Fruit fly (Drosophila melanogaster) whole organism, embryonic: ENCODE measurements around the gene CG13297.
A peak's percentile ranks its signal among the peaks of the same experiment; 100 is the strongest.

Experiments used
- B-H1 ChIP-seq: fragments of 200-800 bp; sonication (Bioruptor generic); IDR thresholded peaks from 3 replicates; pipeline ENCODE4 v1.3.6; 2022; ENCODE audit warnings: missing biosample characterization, missing genetic modification characterization
- BEAF-32 ChIP-seq: fragments of 200-800 bp; sonication (Bioruptor generic); optimal IDR thresholded peaks from 3 replicates; lab custom pipeline; 2017; ENCODE audit warnings: missing biosample characterization, missing genetic modification characterization, mild to moderate bottlenecking, moderate library complexity, missing genetic modification reagents
- CG11723 ChIP-seq: fragments of 200-800 bp; sonication (Bioruptor generic); optimal IDR thresholded peaks from 2 replicates; lab custom pipeline; 2017; ENCODE audit warnings: missing biosample characterization, mild to moderate bottlenecking, missing genetic modification characterization
- CG12219 ChIP-seq: fragments of 200-800 bp; sonication (Bioruptor generic); optimal IDR thresholded peaks from 3 replicates; lab custom pipeline; 2018; ENCODE audit warnings: missing biosample characterization, mild to moderate bottlenecking, missing genetic modification characterization
- CG12744 ChIP-seq: fragments of 200-800 bp; sonication (Bioruptor generic); optimal IDR thresholded peaks from 2 replicates; lab custom pipeline; 2016; ENCODE audit warnings: missing biosample characterization, missing genetic modification characterization
- CG13287 ChIP-seq: fragments of 200-800 bp; sonication (Bioruptor generic); IDR thresholded peaks from 2 replicates; pipeline ENCODE4 v1.3.6; 2022; ENCODE audit warnings: missing biosample characterization, missing genetic modification characterization; ENCODE audit not compliant: partially characterized antibody
- CG13424 ChIP-seq: fragments of 200-800 bp; sonication (Bioruptor generic); optimal IDR thresholded peaks from 2 replicates; lab custom pipeline; 2019; ENCODE audit warnings: missing biosample characterization, mild to moderate bottlenecking, missing genetic modification characterization, moderate library complexity
- CG13894 ChIP-seq: fragments of 200-800 bp; sonication (Bioruptor generic); optimal IDR thresholded peaks from 3 replicates; lab custom pipeline; 2018; ENCODE audit warnings: missing biosample characterization, mild to moderate bottlenecking, missing genetic modification characterization, moderate library complexity
- CG17328 ChIP-seq: fragments of 200-800 bp; sonication (Bioruptor generic); IDR thresholded peaks from 2 replicates; pipeline ENCODE4 v1.3.6; 2022; ENCODE audit warnings: missing biosample characterization, missing genetic modification characterization
- CG17359 ChIP-seq: fragments of 200-800 bp; sonication (Bioruptor generic); optimal IDR thresholded peaks from 3 replicates; lab custom pipeline; 2018; ENCODE audit warnings: missing biosample characterization, mild to moderate bottlenecking, missing genetic modification characterization, moderate library complexity
- CG2129 ChIP-seq: fragments of 200-800 bp; sonication (Bioruptor generic); IDR thresholded peaks from 2 replicates; pipeline ENCODE4 v1.3.6; 2022; ENCODE audit warnings: missing biosample characterization, missing genetic modification characterization; ENCODE audit not compliant: partially characterized antibody
- CG30431 ChIP-seq: fragments of 200-800 bp; sonication (Bioruptor generic); optimal IDR thresholded peaks from 2 replicates; lab custom pipeline; 2017; ENCODE audit warnings: missing biosample characterization, missing genetic modification characterization
- CG3065 ChIP-seq: fragments of 200-800 bp; sonication (Bioruptor generic); optimal IDR thresholded peaks from 2 replicates; lab custom pipeline; 2016; ENCODE audit warnings: missing biosample characterization, missing genetic modification characterization
- CG3163 ChIP-seq: fragments of 200-800 bp; sonication (Bioruptor generic); optimal IDR thresholded peaks from 3 replicates; lab custom pipeline; 2016; ENCODE audit warnings: missing biosample characterization, missing genetic modification characterization
- CG33557 ChIP-seq: fragments of 200-800 bp; sonication (Bioruptor generic); optimal IDR thresholded peaks from 2 replicates; lab custom pipeline; 2019; ENCODE audit warnings: missing biosample characterization, mild to moderate bottlenecking, missing genetic modification characterization, moderate library complexity
- CG4424 ChIP-seq: fragments of 200-800 bp; sonication (Bioruptor generic); optimal IDR thresholded peaks from 3 replicates; lab custom pipeline; 2016; ENCODE audit warnings: missing biosample characterization, missing genetic modification characterization
- CG4707 ChIP-seq: fragments of 200-800 bp; sonication (Bioruptor generic); optimal IDR thresholded peaks from 2 replicates; lab custom pipeline; 2018; ENCODE audit warnings: missing biosample characterization, mild to moderate bottlenecking, missing genetic modification characterization, moderate library complexity
- CG6175 ChIP-seq: fragments of 200-800 bp; sonication (Bioruptor generic); IDR thresholded peaks from 3 replicates; pipeline ENCODE4 v1.3.6; 2022; ENCODE audit warnings: missing biosample characterization, missing genetic modification characterization
- CG6254 ChIP-seq: fragments of 200-800 bp; sonication (Bioruptor generic); optimal IDR thresholded peaks from 3 replicates; lab custom pipeline; 2017; ENCODE audit warnings: mild to moderate bottlenecking, missing biosample characterization, missing genetic modification reagents, missing genetic modification characterization
- CG6683 ChIP-seq: fragments of 200-800 bp; sonication (Bioruptor generic); optimal IDR thresholded peaks from 2 replicates; lab custom pipeline; 2017; ENCODE audit warnings: missing biosample characterization, mild to moderate bottlenecking, missing genetic modification characterization, missing genetic modification reagents
- CG6854 ChIP-seq: fragments of 200-800 bp; sonication (Bioruptor generic); optimal IDR thresholded peaks from 3 replicates; lab custom pipeline; 2017; ENCODE audit warnings: missing biosample characterization, mild to moderate bottlenecking, missing genetic modification characterization
- CG8388 ChIP-seq: fragments of 200-800 bp; sonication (Bioruptor generic); optimal IDR thresholded peaks from 2 replicates; lab custom pipeline; 2019; ENCODE audit warnings: missing biosample characterization, mild to moderate bottlenecking, missing genetic modification characterization, moderate library complexity
- CG8765 ChIP-seq: fragments of 200-800 bp; sonication (Bioruptor generic); IDR thresholded peaks from 2 replicates; pipeline ENCODE4 v1.3.6; 2022; ENCODE audit warnings: missing biosample characterization, missing genetic modification characterization
- CrebB ChIP-seq: fragments of 200-800 bp; sonication (Bioruptor generic); optimal IDR thresholded peaks from 3 replicates; lab custom pipeline; 2018; ENCODE audit warnings: missing biosample characterization, mild to moderate bottlenecking, missing genetic modification characterization
- Deaf1 ChIP-seq: fragments of 200-800 bp; optimal IDR thresholded peaks from 3 replicates; lab custom pipeline; 2019; ENCODE audit warnings: missing biosample characterization, mild to moderate bottlenecking, missing genetic modification characterization, moderate library complexity
- Dip2 ChIP-seq: fragments of 200-800 bp; sonication (Bioruptor generic); IDR thresholded peaks from 2 replicates; pipeline ENCODE4 v1.3.6; 2022; ENCODE audit warnings: missing biosample characterization, missing genetic modification characterization
- Dip3 ChIP-seq: fragments of 200-800 bp; sonication (Bioruptor generic); optimal IDR thresholded peaks from 3 replicates; lab custom pipeline; 2016; ENCODE audit warnings: missing biosample characterization, missing genetic modification characterization
- GATAe ChIP-seq: fragments of 200-800 bp; sonication (Bioruptor generic); conservative IDR thresholded peaks from 2 replicates; pipeline ENCODE4 v1.3.6; 2022; ENCODE audit warnings: missing biosample characterization, missing genetic modification characterization
- Hmr ChIP-seq: fragments of 200-800 bp; sonication (Bioruptor generic); optimal IDR thresholded peaks from 3 replicates; lab custom pipeline; 2017; ENCODE audit warnings: mild to moderate bottlenecking, missing biosample characterization, missing genetic modification reagents, missing genetic modification characterization
- Hr78 ChIP-seq, 2 experiments: fragments of 200-800 bp in 1 of 2; fragments of >200 bp in 1 of 2; sonication (Bioruptor generic) in 1 of 2; optimal IDR thresholded peaks; 2 replicates each; lab custom pipeline; 2017 to 2019; ENCODE audit warnings: missing biosample characterization in 2 of 2, missing genetic modification characterization in 2 of 2, mild to moderate bottlenecking in 1 of 2, moderate library complexity in 1 of 2
- Hsf ChIP-seq: fragments of 200-800 bp; sonication (Bioruptor generic); optimal IDR thresholded peaks from 3 replicates; lab custom pipeline; 2016; ENCODE audit warnings: missing biosample characterization, missing genetic modification characterization
- Med ChIP-seq: fragments of 200-800 bp; sonication (Bioruptor generic); peaks from one replicate; lab custom pipeline; 2016; ENCODE audit warnings: missing biosample characterization, missing genetic modification characterization, mild to moderate bottlenecking, inconsistent platforms, moderate library complexity
- Mes4 ChIP-seq: fragments of 200-800 bp; sonication (Bioruptor generic); optimal IDR thresholded peaks from 2 replicates; lab custom pipeline; 2016; ENCODE audit warnings: missing biosample characterization, missing genetic modification characterization
- NK7.1 ChIP-seq: fragments of 200-800 bp; sonication (Bioruptor generic); optimal IDR thresholded peaks from 3 replicates; lab custom pipeline; 2016; ENCODE audit warnings: missing biosample characterization, missing genetic modification characterization
- Sry-β ChIP-seq: fragments of 200-800 bp; sonication (Bioruptor generic); optimal IDR thresholded peaks from 2 replicates; lab custom pipeline; 2018; ENCODE audit warnings: missing biosample characterization, mild to moderate bottlenecking, missing genetic modification characterization, moderate library complexity
- Trl ChIP-seq, 3 experiments: fragments of >200 bp in 2 of 3; fragments of 200-800 bp in 1 of 3; sonication (Bioruptor generic) in 1 of 3; optimal IDR thresholded peaks; 2 replicates in 1 of 3; 3 replicates in 2 of 3; lab custom pipeline; 2016 to 2017; ENCODE audit warnings: missing biosample characterization in 1 of 3, missing genetic modification characterization in 1 of 3
- YL-1 ChIP-seq: fragments of 200-800 bp; sonication (Bioruptor generic); optimal IDR thresholded peaks from 3 replicates; lab custom pipeline; 2017; ENCODE audit warnings: missing biosample characterization, mild to moderate bottlenecking, missing genetic modification characterization
- corto ChIP-seq: fragments of 200-800 bp; sonication (Bioruptor generic); optimal IDR thresholded peaks from 2 replicates; lab custom pipeline; 2016; ENCODE audit warnings: missing biosample characterization, mild to moderate bottlenecking, missing genetic modification characterization, moderate library complexity
- dmrt11E ChIP-seq: fragments of 200-800 bp; sonication (Bioruptor generic); optimal IDR thresholded peaks from 3 replicates; lab custom pipeline; 2018; ENCODE audit warnings: missing biosample characterization, mild to moderate bottlenecking, missing genetic modification characterization, moderate library complexity
- dysf ChIP-seq: fragments of 200-800 bp; sonication (Bioruptor generic); IDR thresholded peaks from 3 replicates; pipeline ENCODE4 v1.3.6; 2022; ENCODE audit warnings: missing biosample characterization, missing genetic modification characterization
- her ChIP-seq: fragments of 200-800 bp; sonication (Bioruptor generic); optimal IDR thresholded peaks from 2 replicates; lab custom pipeline; 2016; ENCODE audit warnings: missing biosample characterization, missing genetic modification characterization
- mld ChIP-seq: fragments of 200-800 bp; sonication (Bioruptor generic); IDR thresholded peaks from 3 replicates; pipeline ENCODE4 v1.3.6; 2022; ENCODE audit warnings: missing biosample characterization, missing genetic modification characterization; ENCODE audit not compliant: partially characterized antibody
- nmo ChIP-seq: fragments of 200-800 bp; sonication (Bioruptor generic); optimal IDR thresholded peaks from 2 replicates; lab custom pipeline; 2018; ENCODE audit warnings: missing biosample characterization, mild to moderate bottlenecking, missing genetic modification characterization, moderate library complexity
- sc ChIP-seq, 3 experiments: fragments of >200 bp in 2 of 3; fragments of 200-800 bp in 1 of 3; sonication (Bioruptor generic) in 1 of 3; optimal IDR thresholded peaks; 2 replicates in 2 of 3; 3 replicates in 1 of 3; lab custom pipeline; 2017; ENCODE audit warnings: mild to moderate bottlenecking in 1 of 3, missing biosample characterization in 1 of 3, missing genetic modification characterization in 1 of 3, missing genetic modification reagents in 1 of 3
- slp2 ChIP-seq: fragments of 200-800 bp; sonication (Bioruptor generic); optimal IDR thresholded peaks from 2 replicates; lab custom pipeline; 2016; ENCODE audit warnings: missing biosample characterization, missing genetic modification characterization
- stc ChIP-seq: fragments of 200-800 bp; sonication (Bioruptor generic); IDR thresholded peaks from 2 replicates; pipeline ENCODE4 v1.3.6; 2022; ENCODE audit warnings: missing biosample characterization, missing genetic modification characterization
- tio ChIP-seq: fragments of 200-800 bp; sonication (Bioruptor generic); optimal IDR thresholded peaks from 2 replicates; lab custom pipeline; 2017; ENCODE audit warnings: missing biosample characterization, missing genetic modification characterization, inconsistent platforms
- unc-4 ChIP-seq: fragments of 200-800 bp; sonication (Bioruptor generic); IDR thresholded peaks from 2 replicates; pipeline ENCODE4 v1.3.6; 2022; ENCODE audit warnings: missing biosample characterization, missing genetic modification characterization; ENCODE audit not compliant: partially characterized antibody
- wdn ChIP-seq: fragments of 200-800 bp; sonication (Bioruptor generic); IDR thresholded peaks from 2 replicates; pipeline ENCODE4 v1.3.6; 2022; ENCODE audit warnings: missing biosample characterization, missing genetic modification characterization

CG13297 gene

DNA sequence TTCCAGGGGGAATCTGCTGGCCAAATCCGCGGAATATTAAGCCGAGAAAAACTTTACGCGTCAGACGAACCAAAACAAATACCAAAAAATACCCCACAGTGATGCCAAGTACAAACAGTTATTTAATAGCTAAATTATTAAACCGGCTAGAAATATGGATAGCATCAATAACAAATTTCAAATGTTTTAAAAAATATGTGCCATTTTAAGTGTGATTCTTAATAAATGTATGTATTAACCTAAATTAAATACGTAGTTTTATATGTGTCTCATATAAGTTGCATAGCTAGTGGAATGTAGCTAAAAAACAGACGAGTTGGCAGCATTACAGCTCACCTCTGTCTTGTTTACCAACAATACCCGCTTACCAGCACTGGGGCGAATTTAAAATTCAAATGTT, 24.6 kb upstream of the CG13297 start, which contains the start of gene CG10274:
Gene CG10274 (minus strand): TSS at position 54 of the 400 bp plus-strand sequence.
- peak; percentile 50 for TF ChIP-seq CG8388 (GFP tag; lab: Kevin White, UChicago)
- no peak for TF ChIP-seq tio (GFP tag; lab: Kevin White, UChicago)
- TF ChIP-seq sc (optimal IDR thresholded peaks at IDR 0.05; lab: Kevin White, UChicago), result no peak
- TF ChIP-seq sc (GFP tag; optimal IDR thresholded peaks at IDR 0.05; lab: Kevin White, UChicago), result peak; percentile 29
- peak; percentile 61 for TF ChIP-seq slp2
- no peak for TF ChIP-seq NK7.1 (GFP tag; lab: Kevin White, UChicago)
- peak; percentile 91 for TF ChIP-seq nmo (GFP tag; lab: Kevin White, UChicago)
- TF ChIP-seq Dip3, result peak; percentile 78
- peak; percentile 55 for TF ChIP-seq Mes4
- peak; percentile 85 for TF ChIP-seq CG4424 (GFP tag; lab: Kevin White, UChicago)
- TF ChIP-seq her (GFP tag; lab: Kevin White, UChicago), result peak; percentile 13
- peak; percentile 48 for TF ChIP-seq CG12744 (GFP tag; lab: Kevin White, UChicago)
- TF ChIP-seq CG17328 (GFP tag; lab: Robert Waterston, UW), result peak; percentile 49; the same call in 1 of the 2 replicates
- TF ChIP-seq CG8765, result no peak
- TF ChIP-seq CG33557 (GFP tag; lab: Kevin White, UChicago), result peak; percentile 73
- peak; percentile 39 for TF ChIP-seq CG6683
- no peak for TF ChIP-seq unc-4 (GFP tag; lab: Robert Waterston, UW)
- TF ChIP-seq CG30431 (GFP tag; lab: Kevin White, UChicago), result peak; percentile 16
- no peak for TF ChIP-seq Dip2 (GFP tag; lab: Robert Waterston, UW)
- no peak for TF ChIP-seq CG4707 (GFP tag; lab: Kevin White, UChicago)
- TF ChIP-seq Med (GFP tag; lab: Kevin White, UChicago), result peak; percentile 93
- TF ChIP-seq dysf (GFP tag; lab: Robert Waterston, UW), result peak; percentile 66; the same call in 1 of the 3 replicates
- no peak for TF ChIP-seq CG17359 (tag; lab: Kevin White, UChicago)
- TF ChIP-seq CG11723 (GFP tag; lab: Kevin White, UChicago), result no peak
- TF ChIP-seq GATAe (GFP tag; lab: Robert Waterston, UW), result no peak; the same call in 1 of the 2 replicates
- TF ChIP-seq corto (GFP tag; lab: Kevin White, UChicago), result no peak
- peak; percentile 87 for TF ChIP-seq Hsf (GFP tag; lab: Kevin White, UChicago)
- TF ChIP-seq CG6175 (GFP tag; lab: Robert Waterston, UW), result no peak
- no peak for TF ChIP-seq CG3065 (GFP tag; lab: Kevin White, UChicago)
- TF ChIP-seq dmrt11E (tag; lab: Kevin White, UChicago), result peak; percentile 77
- TF ChIP-seq Hmr (GFP tag; lab: Kevin White, UChicago), result no peak
- no peak for TF ChIP-seq mld (GFP tag; lab: Robert Waterston, UW)
- TF ChIP-seq Sry-β (GFP tag; lab: Kevin White, UChicago), result peak; percentile 100
- peak; percentile 40; the same call in 1 of the 2 replicates for TF ChIP-seq wdn (GFP tag; lab: Robert Waterston, UW)
- peak; percentile 2 for TF ChIP-seq CG12219
- TF ChIP-seq CG13287 (GFP tag; lab: Robert Waterston, UW), result no peak; the same call in 1 of the 2 replicates
- no peak for TF ChIP-seq Trl (optimal IDR thresholded peaks at IDR 0.05; lab: Kevin White, UChicago)
- TF ChIP-seq Trl (GFP tag; optimal IDR thresholded peaks at IDR 0.05; lab: Kevin White, UChicago), result peak; percentile 71
- TF ChIP-seq YL-1 (GFP tag; lab: Kevin White, UChicago), result peak; percentile 65
- no peak for TF ChIP-seq CG2129 (GFP tag; lab: Robert Waterston, UW)
- no peak for TF ChIP-seq CG6854 (GFP tag; lab: Kevin White, UChicago)
- no peak for TF ChIP-seq Hr78 (GFP tag; optimal IDR thresholded peaks at IDR 0.05; lab: Kevin White, UChicago)
- no peak for TF ChIP-seq CG6254 (GFP tag; lab: Kevin White, UChicago)
- peak; percentile 44; the same call in 2 of the 3 replicates for TF ChIP-seq B-H1 (GFP tag; lab: Robert Waterston, UW)
- peak; percentile 15 for TF ChIP-seq CG3163
- no peak for TF ChIP-seq Deaf1 (tag; lab: Kevin White, UChicago)
- TF ChIP-seq BEAF-32 (GFP tag; lab: Kevin White, UChicago), result peak; percentile 36
- TF ChIP-seq stc, result no peak
- peak; percentile 38 for TF ChIP-seq CrebB (tag; lab: Kevin White, UChicago)
- peak; percentile 84 for TF ChIP-seq CG13424 (tag; lab: Kevin White, UChicago)
- no peak for TF ChIP-seq CG13894 (tag; lab: Kevin White, UChicago)
